Fruit fly (Drosophila melanogaster) whole organism, embryonic: ENCODE measurements around the gene CG33235.

Experiments
- Awh ChIP-seq: fragments of 200-800 bp; sonication (Bioruptor generic); IDR thresholded peaks from 2 replicates; pipeline ENCODE4, ENCODE4 v1.3.6; 2022; ENCODE audit warnings: missing biosample characterization, missing genetic modification characterization
- Blimp-1 ChIP-seq: fragments of 200-800 bp; sonication (Bioruptor generic); optimal IDR thresholded peaks from 3 replicates; lab custom pipeline; 2018; ENCODE audit warnings: missing biosample characterization, missing genetic modification characterization, mild to moderate bottlenecking, moderate library complexity, missing genetic modification reagents
- Bteb2 ChIP-seq: fragments of 200-800 bp; sonication (Bioruptor generic); optimal IDR thresholded peaks from 2 replicates; lab custom pipeline; 2016; ENCODE audit warnings: missing biosample characterization, missing genetic modification characterization
- CG10209 ChIP-seq: fragments of 200-800 bp; sonication (Bioruptor generic); optimal IDR thresholded peaks from 3 replicates; lab custom pipeline; 2017; ENCODE audit warnings: missing biosample characterization, mild to moderate bottlenecking, missing genetic modification characterization, missing genetic modification reagents
- CG1024 ChIP-seq: fragments of 200-800 bp; sonication (Bioruptor generic); IDR thresholded peaks from 2 replicates; pipeline ENCODE4 v1.3.6; 2022; ENCODE audit warnings: missing biosample characterization, missing genetic modification characterization
- CG10321 ChIP-seq: fragments of 200-800 bp; sonication (Bioruptor generic); IDR thresholded peaks from 2 replicates; pipeline ENCODE4 v1.3.6; 2022; ENCODE audit warnings: missing biosample characterization, missing genetic modification characterization
- CG10431 ChIP-seq: fragments of 200-800 bp; sonication (Bioruptor generic); optimal IDR thresholded peaks from 3 replicates; lab custom pipeline; 2018; ENCODE audit warnings: missing biosample characterization, mild to moderate bottlenecking, missing genetic modification characterization
- CG12659 ChIP-seq: fragments of 200-800 bp; sonication (Bioruptor generic); optimal IDR thresholded peaks from 3 replicates; lab custom pipeline; 2017; ENCODE audit warnings: mild to moderate bottlenecking, missing biosample characterization, missing genetic modification reagents, missing genetic modification characterization
- CG13287 ChIP-seq: fragments of 200-800 bp; sonication (Bioruptor generic); IDR thresholded peaks from 2 replicates; pipeline ENCODE4 v1.3.6; 2022; ENCODE audit warnings: missing biosample characterization, missing genetic modification characterization; ENCODE audit not compliant: partially characterized antibody
- CG13424 ChIP-seq: fragments of 200-800 bp; sonication (Bioruptor generic); optimal IDR thresholded peaks from 2 replicates; lab custom pipeline; 2019; ENCODE audit warnings: missing biosample characterization, mild to moderate bottlenecking, missing genetic modification characterization, moderate library complexity
- CG17568 ChIP-seq: fragments of 200-800 bp; sonication (Bioruptor generic); optimal IDR thresholded peaks from 2 replicates; lab custom pipeline; 2018; ENCODE audit warnings: missing biosample characterization, mild to moderate bottlenecking, missing genetic modification characterization, moderate library complexity
- CG18476 ChIP-seq: fragments of 200-800 bp; sonication (Bioruptor generic); optimal IDR thresholded peaks from 2 replicates; lab custom pipeline; 2016; ENCODE audit warnings: missing biosample characterization, mild to moderate bottlenecking, missing genetic modification characterization
- CG2202 ChIP-seq: fragments of 200-800 bp; sonication (Bioruptor generic); optimal IDR thresholded peaks from 2 replicates; lab custom pipeline; 2018; ENCODE audit warnings: missing biosample characterization, mild to moderate bottlenecking, missing genetic modification characterization
- CG2875 ChIP-seq: fragments of 200-800 bp; sonication (Bioruptor generic); optimal IDR thresholded peaks from 2 replicates; lab custom pipeline; 2017; ENCODE audit warnings: missing biosample characterization, mild to moderate bottlenecking, missing genetic modification characterization, missing genetic modification reagents
- CG3065 ChIP-seq: fragments of 200-800 bp; sonication (Bioruptor generic); optimal IDR thresholded peaks from 2 replicates; lab custom pipeline; 2016; ENCODE audit warnings: missing biosample characterization, missing genetic modification characterization
- CG4328 ChIP-seq: fragments of 200-800 bp; sonication (Bioruptor generic); optimal IDR thresholded peaks from 3 replicates; lab custom pipeline; 2017; ENCODE audit warnings: missing biosample characterization, missing genetic modification reagents, missing genetic modification characterization
- CG4730 ChIP-seq: fragments of 200-800 bp; sonication (Bioruptor generic); IDR thresholded peaks from 2 replicates; pipeline ENCODE4 v1.3.6; 2022; ENCODE audit warnings: missing biosample characterization, missing genetic modification characterization
- CG4854 ChIP-seq: fragments of 200-800 bp; sonication (Bioruptor generic); optimal IDR thresholded peaks from 2 replicates; lab custom pipeline; 2016; ENCODE audit warnings: missing biosample characterization, missing genetic modification characterization, inconsistent platforms
- CG5180 ChIP-seq: fragments of 200-800 bp; sonication (Bioruptor generic); optimal IDR thresholded peaks from 3 replicates; lab custom pipeline; 2017; ENCODE audit warnings: missing biosample characterization, missing genetic modification characterization, mild to moderate bottlenecking, moderate library complexity, missing genetic modification reagents
- CG6689 ChIP-seq: fragments of 200-800 bp; sonication (Bioruptor generic); IDR thresholded peaks from 2 replicates; pipeline ENCODE4 v1.3.6; 2022; ENCODE audit warnings: missing biosample characterization, missing genetic modification characterization
- CG7987 ChIP-seq: fragments of 200-800 bp; sonication (Bioruptor generic); optimal IDR thresholded peaks from 2 replicates; lab custom pipeline; 2018; ENCODE audit warnings: missing biosample characterization, mild to moderate bottlenecking, missing genetic modification characterization, moderate library complexity
- CG9817 ChIP-seq: fragments of 200-800 bp; sonication (Bioruptor generic); optimal IDR thresholded peaks from 2 replicates; lab custom pipeline; 2018; ENCODE audit warnings: missing biosample characterization, mild to moderate bottlenecking, missing genetic modification characterization, moderate library complexity
- CHES-1-like ChIP-seq: fragments of 200-800 bp; sonication (Bioruptor generic); optimal IDR thresholded peaks from 2 replicates; lab custom pipeline; 2016; ENCODE audit warnings: missing biosample characterization, missing genetic modification characterization
- CTCF ChIP-seq: fragments of 200-800 bp; sonication (Bioruptor generic); optimal IDR thresholded peaks from 2 replicates; lab custom pipeline; 2017; ENCODE audit warnings: missing biosample characterization, mild to moderate bottlenecking, missing genetic modification characterization, moderate library complexity
- Ets65A ChIP-seq: fragments of 200-800 bp; sonication (Bioruptor generic); peaks from one replicate; lab custom pipeline; 2016; ENCODE audit warnings: missing biosample characterization, missing genetic modification characterization
- HLHmδ ChIP-seq: fragments of 200-800 bp; sonication (Bioruptor generic); optimal IDR thresholded peaks from 2 replicates; lab custom pipeline; 2018; ENCODE audit warnings: missing biosample characterization, mild to moderate bottlenecking, missing genetic modification characterization, moderate library complexity
- Nf-YC ChIP-seq: fragments of 200-800 bp; optimal IDR thresholded peaks from 3 replicates; lab custom pipeline; 2019; ENCODE audit warnings: missing biosample characterization, mild to moderate bottlenecking, missing genetic modification characterization, moderate library complexity
- NfI ChIP-seq: fragments of 200-800 bp; sonication (Bioruptor generic); optimal IDR thresholded peaks from 3 replicates; lab custom pipeline; 2018; ENCODE audit warnings: missing biosample characterization, mild to moderate bottlenecking, missing genetic modification characterization, moderate library complexity
- Oli ChIP-seq: fragments of 200-800 bp; sonication (Bioruptor generic); optimal IDR thresholded peaks from 2 replicates; lab custom pipeline; 2018; ENCODE audit warnings: missing biosample characterization, mild to moderate bottlenecking, missing genetic modification characterization, moderate library complexity
- TFAM ChIP-seq: fragments of 200-800 bp; sonication (Bioruptor generic); optimal IDR thresholded peaks from 2 replicates; lab custom pipeline; 2017; ENCODE audit warnings: missing biosample characterization, missing genetic modification characterization, inconsistent platforms
- Vsx1 ChIP-seq: fragments of 200-800 bp; sonication (Bioruptor generic); optimal IDR thresholded peaks from 2 replicates; lab custom pipeline; 2017; ENCODE audit warnings: missing biosample characterization, mild to moderate bottlenecking, missing genetic modification characterization, missing genetic modification reagents
- al ChIP-seq: fragments of 200-800 bp; sonication (Bioruptor generic); IDR thresholded peaks from 2 replicates; pipeline ENCODE4 v1.3.6; 2022; ENCODE audit warnings: missing biosample characterization, missing genetic modification characterization
- aop ChIP-seq: fragments of 200-800 bp; sonication (Bioruptor generic); IDR thresholded peaks from 2 replicates; pipeline ENCODE4 v1.3.6; 2022; ENCODE audit warnings: missing biosample characterization, missing genetic modification characterization
- bowl ChIP-seq: fragments of 200-800 bp; sonication (Bioruptor generic); IDR thresholded peaks from 2 replicates; pipeline ENCODE4 v1.3.6; 2022; ENCODE audit warnings: missing biosample characterization, missing genetic modification characterization
- croc ChIP-seq: fragments of 200-800 bp; sonication (Bioruptor generic); conservative IDR thresholded peaks from 3 replicates; pipeline ENCODE4 v1.3.6; 2022; ENCODE audit warnings: missing biosample characterization, missing genetic modification characterization
- crp ChIP-seq, 2 experiments: fragments of 200-800 bp; sonication (Bioruptor generic); optimal IDR thresholded peaks; 2 replicates in 1 of 2; 3 replicates in 1 of 2; lab custom pipeline; 2017; ENCODE audit warnings: missing biosample characterization in 2 of 2, missing genetic modification characterization in 2 of 2, mild to moderate bottlenecking in 1 of 2, moderate library complexity in 1 of 2
- dan ChIP-seq: fragments of 200-800 bp; sonication (Bioruptor generic); IDR thresholded peaks from 2 replicates; pipeline ENCODE4 v1.3.6; 2022; ENCODE audit warnings: missing biosample characterization, missing genetic modification characterization
- danr ChIP-seq: fragments of 200-800 bp; sonication (Bioruptor generic); IDR thresholded peaks from 2 replicates; pipeline ENCODE4 v1.3.6; 2022; ENCODE audit warnings: missing biosample characterization, missing genetic modification characterization
- fd3F ChIP-seq: fragments of 200-800 bp; sonication (Bioruptor generic); optimal IDR thresholded peaks from 2 replicates; lab custom pipeline; 2018; ENCODE audit warnings: missing biosample characterization, mild to moderate bottlenecking, missing genetic modification characterization, moderate library complexity
- ftz-f1 ChIP-seq: fragments of 200-800 bp; sonication (Bioruptor generic); optimal IDR thresholded peaks from 2 replicates; lab custom pipeline; 2016; ENCODE audit warnings: missing biosample characterization, missing genetic modification characterization
- hth ChIP-seq: fragments of >200 bp; optimal IDR thresholded peaks from 2 replicates; lab custom pipeline; 2017; ENCODE audit warnings: inconsistent platforms
- jumu ChIP-seq: fragments of 200-800 bp; sonication (Bioruptor generic); optimal IDR thresholded peaks from 3 replicates; lab custom pipeline; 2016; ENCODE audit warnings: missing biosample characterization, missing genetic modification characterization
- kah ChIP-seq: fragments of 200-800 bp; sonication (Bioruptor generic); optimal IDR thresholded peaks from 2 replicates; lab custom pipeline; 2018; ENCODE audit warnings: missing biosample characterization, mild to moderate bottlenecking, missing genetic modification characterization
- lov ChIP-seq, 2 experiments: fragments of 200-800 bp in 1 of 2; fragments of >200 bp in 1 of 2; sonication (Bioruptor generic) in 1 of 2; IDR thresholded peaks in 1 of 2; optimal IDR thresholded peaks in 1 of 2; 2 replicates in 1 of 2; 3 replicates in 1 of 2; pipeline versions ENCODE4 v1.3.6 to Lab custom; 2017 to 2022; ENCODE audit warnings: missing biosample characterization in 1 of 2, missing genetic modification characterization in 1 of 2
- odd ChIP-seq: fragments of 200-800 bp; sonication (Bioruptor generic); optimal IDR thresholded peaks from 2 replicates; lab custom pipeline; 2017; ENCODE audit warnings: missing biosample characterization, mild to moderate bottlenecking, missing genetic modification characterization
- otp ChIP-seq: fragments of 200-800 bp; sonication (Bioruptor generic); IDR thresholded peaks from 3 replicates; pipeline ENCODE4, ENCODE4 v1.3.6; 2022; ENCODE audit warnings: missing biosample characterization, missing genetic modification characterization
- shn ChIP-seq: fragments of 200-800 bp; sonication (Bioruptor generic); optimal IDR thresholded peaks from 3 replicates; lab custom pipeline; 2016; ENCODE audit warnings: missing biosample characterization, missing genetic modification characterization
- stc ChIP-seq: fragments of 200-800 bp; sonication (Bioruptor generic); IDR thresholded peaks from 2 replicates; pipeline ENCODE4 v1.3.6; 2022; ENCODE audit warnings: missing biosample characterization, missing genetic modification characterization
- yki ChIP-seq: fragments of >200 bp; optimal IDR thresholded peaks from 3 replicates; lab custom pipeline; 2018
- zen2 ChIP-seq: fragments of 200-800 bp; sonication (Bioruptor generic); IDR thresholded peaks from 3 replicates; pipeline ENCODE4 v1.3.6; 2022; ENCODE audit warnings: missing biosample characterization, missing genetic modification characterization; ENCODE audit not compliant: partially characterized antibody

CG33235 gene

dm6 chrX:11449476-11450119 is 41.8 kb downstream of the CG33235 start (continued):
- peak; percentile 64 for TF ChIP-seq Vsx1
- peak; percentile 73 for TF ChIP-seq CG4854 (GFP tag; lab: Kevin White, UChicago)
- TF ChIP-seq yki (lab: Kevin White, UChicago) = no peak
- TF ChIP-seq CG6689 (GFP tag; lab: Robert Waterston, UW) = peak; percentile 89
- TF ChIP-seq HLHmδ = no peak
- TF ChIP-seq Ets65A = peak; percentile 98
- peak; percentile 74 for TF ChIP-seq shn
- TF ChIP-seq CG10209 (GFP tag; lab: Kevin White, UChicago) = peak; percentile 82
- TF ChIP-seq jumu (GFP tag; lab: Kevin White, UChicago) = peak; percentile 85
- peak; percentile 55 for TF ChIP-seq dan
- peak; percentile 75 for TF ChIP-seq bowl (GFP tag; lab: Robert Waterston, UW)
- TF ChIP-seq danr (GFP tag; lab: Robert Waterston, UW) = peak; percentile 79
- TF ChIP-seq Nf-YC (tag; lab: Kevin White, UChicago) = peak; percentile 78
- peak; percentile 88 for TF ChIP-seq NfI (GFP tag; lab: Kevin White, UChicago)
- peak; percentile 80 for TF ChIP-seq CG4730 (GFP tag; lab: Robert Waterston, UW)
- peak; percentile 53 for TF ChIP-seq CG2875 (GFP tag; lab: Kevin White, UChicago)
- TF ChIP-seq CG10431 (GFP tag; lab: Kevin White, UChicago) = peak; percentile 52
- TF ChIP-seq kah = peak; percentile 80
- TF ChIP-seq CG1024 (GFP tag; lab: Robert Waterston, UW) = peak; percentile 75
- peak; percentile 90 for TF ChIP-seq CG13424
- TF ChIP-seq odd = peak; percentile 84
- peak; percentile 22 for TF ChIP-seq CTCF (GFP tag; lab: Kevin White, UChicago)
- TF ChIP-seq CG2202 = peak; percentile 43
- TF ChIP-seq aop (GFP tag; lab: Robert Waterston, UW) = peak; percentile 60; the same call in 1 of the 2 replicates
- peak; percentile 84 for TF ChIP-seq otp (GFP tag; lab: Robert Waterston, UW)
- TF ChIP-seq al (GFP tag; lab: Robert Waterston, UW) = peak; percentile 67
- TF ChIP-seq CG12659 = peak; percentile 86
- TF ChIP-seq Bteb2 (GFP tag; lab: Kevin White, UChicago) = peak; percentile 73
- peak; percentile 89 for TF ChIP-seq Oli
- peak; percentile 89 for TF ChIP-seq CG9817 (tag; lab: Kevin White, UChicago)
- peak; percentile 68 for TF ChIP-seq croc
- peak; percentile 77 for TF ChIP-seq CG4328 (GFP tag; lab: Kevin White, UChicago)
- TF ChIP-seq fd3F (GFP tag; lab: Kevin White, UChicago) = peak; percentile 80
- TF ChIP-seq lov (optimal IDR thresholded peaks at IDR 0.05; lab: Kevin White, UChicago) = no peak
- TF ChIP-seq lov (GFP tag; IDR thresholded peaks at IDR 0.05; lab: Robert Waterston, UW) = peak; percentile 51; the same call in 1 of the 3 replicates
- TF ChIP-seq CG3065 = no peak
- peak; percentile 64 for TF ChIP-seq CG17568 (GFP tag; lab: Kevin White, UChicago)
- TF ChIP-seq CG18476 (GFP tag; lab: Kevin White, UChicago) = peak; percentile 54
- no peak for TF ChIP-seq hth (lab: Kevin White, UChicago)
- no peak for TF ChIP-seq TFAM (GFP tag; lab: Kevin White, UChicago)
- TF ChIP-seq CG5180 (GFP tag; lab: Kevin White, UChicago) = peak; percentile 71
- peak; percentile 63 for TF ChIP-seq CG10321 (GFP tag; lab: Robert Waterston, UW)
- peak; percentile 85 for TF ChIP-seq Awh (GFP tag; lab: Robert Waterston, UW)
- peak; percentile 73 for TF ChIP-seq CG7987 (GFP tag; lab: Kevin White, UChicago)
- peak; percentile 76 for TF ChIP-seq Blimp-1 (GFP tag; lab: Kevin White, UChicago)
- no peak for TF ChIP-seq zen2 (GFP tag; lab: Robert Waterston, UW)
- TF ChIP-seq CHES-1-like (GFP tag; lab: Kevin White, UChicago) = peak; percentile 86
- no peak for TF ChIP-seq CG13287 (GFP tag; lab: Robert Waterston, UW)
- peak; percentile 83 for TF ChIP-seq stc (GFP tag; lab: Robert Waterston, UW)
- TF ChIP-seq ftz-f1 (GFP tag; lab: Kevin White, UChicago) = peak; percentile 26
- TF ChIP-seq crp (GFP tag; optimal IDR thresholded peaks at IDR 0.05; lab: Kevin White, UChicago) = peak in 1 of 2 experiments; percentile 22
